Worm (Caenorhabditis elegans) whole organism, L4/young adult: ENCODE results near the gene ech-2.
"Not testable (repeated sequence)": the region's sequence is repeated elsewhere in the genome, so short reads cannot be mapped to it uniquely, and the experiment has no call there.

ENCODE experiments used
- W03F9.2 ChIP-seq: fragments of 150-350 bp; optimal IDR thresholded peaks from 2 replicates; lab custom pipeline; 2014; ENCODE audit warnings: missing biosample characterization, missing genetic modification characterization
- dao-5 ChIP-seq: sonication (generic microtip); optimal IDR thresholded peaks from 2 replicates; lab custom pipeline; 2016; ENCODE audit warnings: missing genotype, missing genetic modification characterization, moderate library complexity, missing compliant biosample characterization
- him-1 ChIP-seq: sonication (generic microtip); optimal IDR thresholded peaks from 2 replicates; lab custom pipeline; 2016; ENCODE audit warnings: missing genotype, missing genetic modification reagents, missing genetic modification characterization, missing compliant biosample characterization

The ech-2 gene

ce11 chrIV:11838657-11839056, 17.5 kb downstream of the ech-2 start, which contains the start of gene fbxb-3:
Gene fbxb-3 (plus strand): TSS chrIV:11838957.
- TF ChIP-seq dao-5 (tag; lab: Kevin White, UChicago), result no peak
- no peak for TF ChIP-seq W03F9.2 (tag; lab: Kevin White, UChicago)
- no peak for TF ChIP-seq him-1 (tag; lab: Kevin White, UChicago)

- TF ChIP-seq him-1 (tag; lab: Kevin White, UChicago), result no peak
- no peak for TF ChIP-seq dao-5 (tag; lab: Kevin White, UChicago)
- TF ChIP-seq W03F9.2 (tag; lab: Kevin White, UChicago), result no peak
Observed at ce11 chrIV:11833456-11833855, 22.7 kb downstream of the ech-2 start, which contains the start of gene M117.4. Gene M117.4 (minus strand): TSS chrIV:11833556.

- not testable (repeated sequence) for TF ChIP-seq dao-5, him-1, W03F9.2 (tag; lab: Kevin White, UChicago)
Observed at ce11 chrIV:11828012-11828411, 28.1 kb downstream of the ech-2 start, which contains the start of gene M117.6. Gene M117.6 (minus strand): TSS chrIV:11828112.

- no peak for TF ChIP-seq dao-5 (tag; lab: Kevin White, UChicago)
- peak; percentile 8 for TF ChIP-seq W03F9.2 (tag; lab: Kevin White, UChicago)
Observed at ce11 chrIV:11822454-11822853, 33.7 kb downstream of the ech-2 start.

ce11 chrIV:11821591-11822361, 34.4 kb downstream of the ech-2 start, which contains the start of the genes par-5 and M117.3:
Gene par-5 (minus strand): TSS chrIV:11821924.
Gene M117.3 (plus strand): TSS chrIV:11822206.
- no peak for TF ChIP-seq dao-5 (tag; lab: Kevin White, UChicago)
- peak; percentile 56 for TF ChIP-seq him-1 (tag; lab: Kevin White, UChicago)

ce11 chrIV:11820067-11820913, 35.9 kb downstream of the ech-2 start:
- TF ChIP-seq him-1 (tag; lab: Kevin White, UChicago), result no peak

- TF ChIP-seq W03F9.2 (tag; lab: Kevin White, UChicago) (no peak), dao-5 (tag; lab: Kevin White, UChicago) (no peak), him-1 (tag; lab: Kevin White, UChicago) (no peak)
Observed at ce11 chrIV:11813901-11814300, 42.2 kb downstream of the ech-2 start, which contains the start of gene M117.1. Gene M117.1 (plus strand): TSS chrIV:11814247.

ce11 chrIV:11812017-11812416, 44.1 kb downstream of the ech-2 start:
- no peak for TF ChIP-seq dao-5 (tag; lab: Kevin White, UChicago)
- TF ChIP-seq him-1 (tag; lab: Kevin White, UChicago), result no peak
- TF ChIP-seq W03F9.2 (tag; lab: Kevin White, UChicago), result no peak

ce11 chrIV:11809708-11810114, 46.4 kb downstream of the ech-2 start:
- TF ChIP-seq dao-5 (tag; lab: Kevin White, UChicago) (no peak), W03F9.2 (tag; lab: Kevin White, UChicago) (no peak), him-1 (tag; lab: Kevin White, UChicago) (peak; percentile 78)

- TF ChIP-seq dao-5 (tag; lab: Kevin White, UChicago) (no peak), him-1 (tag; lab: Kevin White, UChicago) (no peak), W03F9.2 (tag; lab: Kevin White, UChicago) (no peak)
Observed at ce11 chrIV:11809047-11809446, 47.1 kb downstream of the ech-2 start.
